Fruit fly (Drosophila melanogaster): ENCODE data around the gene Tsen54.

Tsen54 gene

DNA sequence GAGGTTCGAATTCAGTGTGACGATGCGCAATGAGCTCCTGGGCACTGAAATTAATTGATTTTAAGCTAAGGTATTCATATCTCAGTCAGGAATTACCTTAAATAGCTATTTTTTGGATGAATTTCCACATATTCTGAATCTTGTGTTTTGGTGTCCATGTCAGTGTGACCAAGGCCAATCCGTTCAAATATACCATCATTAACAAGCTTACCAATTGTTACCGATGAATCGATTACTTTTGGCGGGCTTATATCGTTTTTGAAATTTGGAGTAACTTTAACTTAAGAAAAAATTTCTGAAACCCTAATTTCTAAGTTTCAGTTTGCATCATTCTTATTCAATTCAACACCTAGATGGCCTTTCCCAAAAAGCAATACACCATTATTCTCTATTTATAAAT is at the start of gene Tsen54:
Gene Tsen54 (minus strand): TSS at position 175 of the 400 bp plus-strand sequence.
- TF ChIP-seq Clk (GFP tag; optimal IDR thresholded peaks at IDR 0.05): no peak
- TF ChIP-seq cic (GFP tag; optimal IDR thresholded peaks at IDR 0.05): no peak
- no peak for TF ChIP-seq cnc (optimal IDR thresholded peaks at IDR 0.05)
- no peak for TF ChIP-seq CG7045 (GFP tag; optimal IDR thresholded peaks at IDR 0.05)
- no peak for TF ChIP-seq Crg-1 (GFP tag; optimal IDR thresholded peaks at IDR 0.05)
- no peak for TF ChIP-seq tj (GFP tag; optimal IDR thresholded peaks at IDR 0.05)
- TF ChIP-seq CG5204 (GFP tag; optimal IDR thresholded peaks at IDR 0.05): no peak
- no peak for TF ChIP-seq CG7101 (tag; optimal IDR thresholded peaks at IDR 0.05)
- no peak for TF ChIP-seq Hr96 (GFP tag; optimal IDR thresholded peaks at IDR 0.05)
- TF ChIP-seq ovo (GFP tag; optimal IDR thresholded peaks at IDR 0.05): no peak
- TF ChIP-seq CG14711 (tag; optimal IDR thresholded peaks at IDR 0.05): no peak
- TF ChIP-seq CG33017 (tag; optimal IDR thresholded peaks at IDR 0.05): no peak
- no peak for TF ChIP-seq CG1620 (GFP tag; optimal IDR thresholded peaks at IDR 0.05)
- TF ChIP-seq Mnt (GFP tag; optimal IDR thresholded peaks at IDR 0.05): no peak
- TF ChIP-seq bab1 (GFP tag; optimal IDR thresholded peaks at IDR 0.05): no peak
- no peak for TF ChIP-seq CG12768 (GFP tag; optimal IDR thresholded peaks at IDR 0.05)
- no peak for TF ChIP-seq pad (GFP tag; optimal IDR thresholded peaks at IDR 0.05)

DNA sequence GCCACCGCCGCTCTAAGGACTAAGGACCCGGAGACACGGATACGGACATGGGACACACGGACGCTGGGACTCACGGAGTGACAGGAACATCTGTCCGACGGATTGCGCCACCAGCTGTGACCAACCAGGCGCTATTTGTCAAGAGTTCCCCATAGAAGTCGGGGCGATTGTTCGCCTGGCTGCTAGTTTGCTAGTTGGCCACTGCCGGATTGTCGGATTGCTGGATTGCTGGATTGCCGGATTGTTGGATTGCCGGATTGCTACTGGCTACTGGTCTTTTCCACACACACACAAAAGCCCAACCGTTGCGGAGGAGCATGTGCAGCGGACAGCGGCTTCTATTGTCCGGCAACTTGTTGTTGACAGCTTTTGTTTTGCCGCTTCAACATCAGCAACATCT is 21.4 kb upstream of the Tsen54 start:
- TF ChIP-seq bab1 (GFP tag; optimal IDR thresholded peaks at IDR 0.05) (no peak), CG14711 (tag; optimal IDR thresholded peaks at IDR 0.05) (no peak)

DNA sequence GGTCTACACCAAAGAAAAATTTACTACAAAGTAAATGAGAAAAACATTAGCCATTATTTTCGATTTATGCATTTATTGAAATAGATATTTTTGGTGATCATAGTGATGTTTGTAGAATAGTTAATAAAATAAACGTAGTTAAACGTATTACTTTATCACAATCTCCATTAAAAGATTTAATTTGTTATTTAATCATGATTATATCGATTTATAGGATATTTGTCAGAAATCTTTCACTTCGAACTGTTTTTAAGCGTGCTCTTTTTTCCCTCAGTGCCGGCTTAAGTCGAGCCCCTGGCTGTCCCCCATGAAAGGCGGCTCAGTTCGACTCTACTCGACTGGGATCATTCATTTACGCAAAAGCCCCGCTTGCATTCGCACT is 17.8 kb upstream of the Tsen54 start:
- TF ChIP-seq CG5204 (GFP tag; optimal IDR thresholded peaks at IDR 0.05) (no peak), CG14711 (tag; optimal IDR thresholded peaks at IDR 0.05) (peak; percentile 8), toe (GFP tag; optimal IDR thresholded peaks at IDR 0.05) (no peak), CG11617 (GFP tag; optimal IDR thresholded peaks at IDR 0.05) (no peak)

DNA sequence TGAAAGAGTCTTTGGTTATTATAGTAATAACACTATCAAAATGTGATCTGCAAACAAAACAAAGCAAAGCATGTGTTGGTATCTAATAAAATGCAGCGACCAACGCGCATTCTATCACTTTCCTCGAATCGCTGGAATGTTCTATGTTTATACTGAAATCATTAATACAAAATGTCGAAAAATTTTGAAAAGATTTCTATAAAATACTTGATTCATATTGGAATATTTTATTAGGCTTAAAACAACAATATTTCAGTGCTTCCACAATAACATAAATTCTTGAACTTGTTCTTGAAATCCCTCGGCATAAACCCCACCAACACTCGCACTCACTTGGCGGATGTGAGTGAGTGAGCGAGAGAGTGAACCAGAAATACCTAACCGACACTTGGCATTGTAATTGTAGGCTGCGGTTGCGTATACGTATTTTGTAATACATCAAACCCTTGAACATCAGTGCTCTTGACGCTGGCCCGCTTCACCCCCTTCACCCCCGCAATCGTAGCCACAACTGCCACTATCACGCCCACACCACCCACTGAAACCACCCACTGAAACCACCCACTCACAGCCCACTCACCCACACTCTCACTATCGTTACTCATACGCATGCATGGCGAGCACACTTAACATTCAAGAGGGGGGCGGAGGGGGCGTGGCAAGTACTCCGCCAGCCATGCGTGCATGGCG is 17.3 kb upstream of the Tsen54 start:
- TF ChIP-seq CG1620 (GFP tag; optimal IDR thresholded peaks at IDR 0.05) (no peak), ovo (GFP tag; optimal IDR thresholded peaks at IDR 0.05) (no peak), cic (GFP tag; optimal IDR thresholded peaks at IDR 0.05) (no peak), cnc (optimal IDR thresholded peaks at IDR 0.05) (no peak), pad (GFP tag; optimal IDR thresholded peaks at IDR 0.05) (no peak), CG14711 (tag; optimal IDR thresholded peaks at IDR 0.05) (no peak), kay (GFP tag; ENCODE audit: borderline replicate concordance) (peak; percentile 49), CG11617 (GFP tag; optimal IDR thresholded peaks at IDR 0.05) (no peak), Clk (GFP tag; optimal IDR thresholded peaks at IDR 0.05) (no peak), Mnt (GFP tag; optimal IDR thresholded peaks at IDR 0.05) (no peak), CG5204 (GFP tag; optimal IDR thresholded peaks at IDR 0.05) (no peak), Hr96 (GFP tag; optimal IDR thresholded peaks at IDR 0.05) (peak; percentile 9), CG12768 (GFP tag; optimal IDR thresholded peaks at IDR 0.05) (no peak), CG7101 (tag; optimal IDR thresholded peaks at IDR 0.05) (peak; percentile 28), tj (GFP tag; optimal IDR thresholded peaks at IDR 0.05) (no peak), CG33017 (tag; optimal IDR thresholded peaks at IDR 0.05) (peak; percentile 12), CG7045 (GFP tag; optimal IDR thresholded peaks at IDR 0.05) (no peak), bab1 (GFP tag; optimal IDR thresholded peaks at IDR 0.05) (no peak), Crg-1 (GFP tag; optimal IDR thresholded peaks at IDR 0.05) (no peak), toe (GFP tag; optimal IDR thresholded peaks at IDR 0.05) (peak; percentile 12)

dm6 chr3L:12203736-12204135 is 2.1 kb downstream of the Tsen54 start, which contains the start of gene Ak1:
Gene Ak1 (minus strand): TSS chr3L:12204082.
- TF ChIP-seq kay (GFP tag; ENCODE audit: borderline replicate concordance) (no peak), CG7101 (tag; optimal IDR thresholded peaks at IDR 0.05) (no peak), Mnt (GFP tag; optimal IDR thresholded peaks at IDR 0.05) (peak; percentile 14), cic (GFP tag; optimal IDR thresholded peaks at IDR 0.05) (peak; percentile 5), bab1 (GFP tag; optimal IDR thresholded peaks at IDR 0.05) (peak; percentile 38), ovo (GFP tag; optimal IDR thresholded peaks at IDR 0.05) (peak; percentile 90)

dm6 chr3L:12202980-12203379 is 2.8 kb downstream of the Tsen54 start:
- TF ChIP-seq kay (GFP tag; ENCODE audit: borderline replicate concordance) (peak; percentile 45), Clk (GFP tag; optimal IDR thresholded peaks at IDR 0.05) (no peak)

dm6 chr3L:12197491-12197890 is 8.3 kb downstream of the Tsen54 start, which contains the start of gene CG11529:
Gene CG11529 (plus strand): TSS chr3L:12197791.
- no peak for TF ChIP-seq CG12768 (GFP tag; optimal IDR thresholded peaks at IDR 0.05)
- no peak for TF ChIP-seq CG7101 (tag; optimal IDR thresholded peaks at IDR 0.05)
- no peak for TF ChIP-seq pad (GFP tag; optimal IDR thresholded peaks at IDR 0.05)
- no peak for TF ChIP-seq ovo (GFP tag; optimal IDR thresholded peaks at IDR 0.05)
- no peak for TF ChIP-seq kay (GFP tag; ENCODE audit: borderline replicate concordance)
- TF ChIP-seq cnc (optimal IDR thresholded peaks at IDR 0.05): no peak
- no peak for TF ChIP-seq bab1 (GFP tag; optimal IDR thresholded peaks at IDR 0.05)
- no peak for TF ChIP-seq Crg-1 (GFP tag; optimal IDR thresholded peaks at IDR 0.05)

All from whole organism, adult.